Fruit fly (Drosophila melanogaster): Measurements from ENCODE around the gene IP3K1.

dm6 chr2L:9828867-9829266 lies 46.7 kb downstream of the IP3K1 start:
- TF ChIP-seq psq (GFP tag; optimal IDR thresholded peaks at IDR 0.05) (no peak), CG17612 (GFP tag; IDR thresholded peaks at IDR 0.05) (no peak), CG7928 (GFP tag; optimal IDR thresholded peaks at IDR 0.05) (no peak)
